Fruit fly (Drosophila melanogaster) whole organism, embryonic: ENCODE measurements around the gene Vps8.

ENCODE experiments used
- CG16779 ChIP-seq: fragments of 200-800 bp; sonication (Bioruptor generic); IDR thresholded peaks from 2 replicates; pipeline ENCODE4 v1.3.6; 2022; ENCODE audit warnings: missing biosample characterization, missing genetic modification characterization
- CG8478 ChIP-seq: fragments of >200 bp; optimal IDR thresholded peaks from 2 replicates; lab custom pipeline; 2018
- Kr ChIP-seq: fragments of 200-800 bp; sonication (Bioruptor generic); optimal IDR thresholded peaks from 2 replicates; lab custom pipeline; 2017; ENCODE audit warnings: missing biosample characterization, mild to moderate bottlenecking, missing genetic modification characterization
- chn ChIP-seq: fragments of 200-800 bp; sonication (Bioruptor generic); optimal IDR thresholded peaks from 2 replicates; lab custom pipeline; 2016; ENCODE audit warnings: missing biosample characterization, missing genetic modification characterization
- fd102C ChIP-seq: fragments of 200-800 bp; sonication (Bioruptor generic); optimal IDR thresholded peaks from 2 replicates; lab custom pipeline; 2018; ENCODE audit warnings: missing biosample characterization, mild to moderate bottlenecking, missing genetic modification characterization, moderate library complexity
- inv ChIP-seq: fragments of 200-800 bp; sonication (Bioruptor generic); IDR thresholded peaks from 2 replicates; pipeline ENCODE4 v1.3.6; 2022; ENCODE audit warnings: missing biosample characterization, missing genetic modification characterization; ENCODE audit not compliant: partially characterized antibody

- TF ChIP-seq CG8478 (lab: Kevin White, UChicago) (no peak), Kr (no peak), inv (no peak), CG16779 (GFP tag; lab: Robert Waterston, UW) (no peak), fd102C (GFP tag; lab: Kevin White, UChicago) (no peak), chn (no peak)
Observed at dm6 chr3L:6457891-6458290, 37.2 kb downstream of the Vps8 start.
